Fruit fly (Drosophila melanogaster): Measurements from ENCODE around the gene CG32713.

CG32713 gene

dm6 chrX:8452163-8452562, 5.3 kb downstream of the CG32713 start:
- no peak for TF ChIP-seq CTCF (optimal IDR thresholded peaks at IDR 0.05)
- no peak for TF ChIP-seq CG8478 (optimal IDR thresholded peaks at IDR 0.05)

- TF ChIP-seq CG8478 (optimal IDR thresholded peaks at IDR 0.05) (no peak), CTCF (optimal IDR thresholded peaks at IDR 0.05) (no peak)
These were observed 7.1 kb downstream of the CG32713 start for dm6 chrX:8450214-8450904.

dm6 chrX:8448171-8448570, 9.3 kb downstream of the CG32713 start:
- no peak for TF ChIP-seq CG8478 (optimal IDR thresholded peaks at IDR 0.05)
- peak; percentile 11 to 23 for TF ChIP-seq CTCF (optimal IDR thresholded peaks at IDR 0.05)

dm6 chrX:8447166-8447565, 10.3 kb downstream of the CG32713 start:
- TF ChIP-seq CG8478 (optimal IDR thresholded peaks at IDR 0.05) (no peak), CTCF (optimal IDR thresholded peaks at IDR 0.05) (no peak)

dm6 chrX:8444883-8445572, 12.4 kb downstream of the CG32713 start:
- no peak for TF ChIP-seq CG8478 (optimal IDR thresholded peaks at IDR 0.05)

- TF ChIP-seq CTCF (optimal IDR thresholded peaks at IDR 0.05) (no peak), CG8478 (optimal IDR thresholded peaks at IDR 0.05) (no peak)
These were observed 13.2 kb downstream of the CG32713 start for dm6 chrX:8444279-8444678.

- TF ChIP-seq CTCF (optimal IDR thresholded peaks at IDR 0.05) (no peak), CG8478 (optimal IDR thresholded peaks at IDR 0.05) (no peak)
These were observed 14.5 kb downstream of the CG32713 start for dm6 chrX:8442912-8443311.

- TF ChIP-seq CG8478 (optimal IDR thresholded peaks at IDR 0.05) (no peak), CTCF (optimal IDR thresholded peaks at IDR 0.05) (no peak)
These were observed 15.3 kb downstream of the CG32713 start, which contains the start of gene CG12123 for dm6 chrX:8442161-8442560. TSS of gene CG12123 (minus strand) at chrX:8442348.

- no peak for TF ChIP-seq CTCF (optimal IDR thresholded peaks at IDR 0.05)
- TF ChIP-seq CG8478 (optimal IDR thresholded peaks at IDR 0.05): no peak
These were observed 19.9 kb downstream of the CG32713 start, which contains the start of gene Miga for dm6 chrX:8437285-8438110. TSS of gene Miga (minus strand) at chrX:8437820.

- TF ChIP-seq CG8478 (optimal IDR thresholded peaks at IDR 0.05) (no peak), CTCF (optimal IDR thresholded peaks at IDR 0.05) (no peak)
These were observed 20.7 kb downstream of the CG32713 start, which contains the start of gene CG1440 for dm6 chrX:8436656-8437284. TSS of gene CG1440 (plus strand) at chrX:8437057.

dm6 chrX:8433709-8434108, 23.7 kb downstream of the CG32713 start, which contains the start of gene CG32712:
TSS of gene CG32712 (minus strand) at chrX:8433809.
- TF ChIP-seq CG8478 (optimal IDR thresholded peaks at IDR 0.05): no peak
- no peak for TF ChIP-seq CTCF (optimal IDR thresholded peaks at IDR 0.05)

- TF ChIP-seq CTCF (optimal IDR thresholded peaks at IDR 0.05) (no peak), CG8478 (optimal IDR thresholded peaks at IDR 0.05) (no peak)
These were observed 34.8 kb downstream of the CG32713 start for dm6 chrX:8422643-8423042.

- TF ChIP-seq CG8478 (optimal IDR thresholded peaks at IDR 0.05): no peak
- TF ChIP-seq CTCF (optimal IDR thresholded peaks at IDR 0.05): no peak
These were observed 36.0 kb downstream of the CG32713 start for dm6 chrX:8421449-8421795.

- no peak for TF ChIP-seq CG8478 (optimal IDR thresholded peaks at IDR 0.05)
These were observed 36.5 kb downstream of the CG32713 start for dm6 chrX:8420772-8421448.

- TF ChIP-seq CTCF (optimal IDR thresholded peaks at IDR 0.05) (no peak), CG8478 (optimal IDR thresholded peaks at IDR 0.05) (no peak)
These were observed 37.9 kb downstream of the CG32713 start for dm6 chrX:8419534-8419933.

All from S2 (cell line).